Worm (Caenorhabditis elegans): ENCODE data around the gene isp-1.

DNA sequence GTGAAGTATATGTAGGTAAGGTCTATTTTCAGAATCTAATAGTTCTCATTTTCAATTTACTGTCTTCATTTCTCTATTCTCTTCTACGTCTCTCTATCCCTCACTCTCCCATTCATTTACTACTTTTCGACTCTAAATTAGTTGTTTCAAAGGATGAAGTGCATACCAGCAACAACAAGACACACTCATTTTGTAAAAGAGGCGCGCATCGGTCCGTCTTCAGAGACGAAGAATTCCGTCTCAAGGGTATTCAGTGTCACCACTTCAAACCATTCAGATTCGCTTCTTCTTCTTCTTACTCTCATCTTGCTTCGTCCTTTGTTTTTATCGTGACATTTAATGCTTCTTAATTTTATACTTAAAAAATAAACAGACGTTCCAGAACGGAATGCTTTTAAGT is 35.5 kb upstream of the isp-1 start:
- peak; percentile 21 for TF ChIP-seq nhr-25 (tag; optimal IDR thresholded peaks at IDR 0.05)
- TF ChIP-seq zag-1 (tag; optimal IDR thresholded peaks at IDR 0.05), result no peak
- TF ChIP-seq aly-2 (tag; optimal IDR thresholded peaks at IDR 0.05), result no peak
- TF ChIP-seq egl-27 (tag; optimal IDR thresholded peaks at IDR 0.05), result no peak
- no peak for TF ChIP-seq fos-1 (tag; optimal IDR thresholded peaks at IDR 0.05)
- no peak for TF ChIP-seq mml-1 (tag; optimal IDR thresholded peaks at IDR 0.05)
- TF ChIP-seq sea-2 (GFP tag; optimal IDR thresholded peaks at IDR 0.05), result no peak
- no peak for TF ChIP-seq nhr-237 (tag; optimal IDR thresholded peaks at IDR 0.05)
- no peak for TF ChIP-seq pha-4 (tag; optimal IDR thresholded peaks at IDR 0.05)
- no peak for TF ChIP-seq pqm-1 (tag; optimal IDR thresholded peaks at IDR 0.05)
- no peak for TF ChIP-seq mdl-1 (tag; optimal IDR thresholded peaks at IDR 0.05)
- no peak for TF ChIP-seq nhr-28 (tag; optimal IDR thresholded peaks at IDR 0.05)
- TF ChIP-seq nhr-76 (tag; optimal IDR thresholded peaks at IDR 0.05), result no peak

Measured in whole organism, L3 larva.